Worm (Caenorhabditis elegans): ENCODE measurements around the gene irg-7.

DNA sequence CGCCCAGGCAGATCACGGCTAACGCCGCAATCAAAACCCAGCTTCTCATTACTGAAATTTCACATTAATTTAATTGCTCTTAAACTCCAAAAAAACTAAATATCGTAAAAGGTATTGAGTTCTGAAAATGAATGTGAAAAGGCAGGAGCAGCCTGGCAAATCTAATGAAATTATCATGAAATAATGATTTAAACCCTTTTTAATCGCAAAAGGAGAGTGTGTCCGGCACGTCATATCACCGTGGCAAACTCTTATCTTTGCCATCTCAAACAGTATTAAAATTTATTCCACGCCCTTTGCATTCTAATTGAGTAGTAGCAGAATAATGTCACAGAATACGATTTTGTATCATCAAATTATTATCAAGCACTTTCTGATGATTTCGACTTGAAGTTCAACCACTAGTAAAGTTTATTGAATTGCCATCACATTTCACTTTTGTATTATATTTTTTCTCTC lies 8.0 kb downstream of the irg-7 start, which contains the start of gene F28B4.3:
- TF ChIP-seq mxl-2 (GFP tag; conservative IDR thresholded peaks at IDR 0.05) (no peak), hif-1 (tag; optimal IDR thresholded peaks at IDR 0.05) (no peak), lsy-2 (tag; optimal IDR thresholded peaks at IDR 0.05) (no peak)
